Worm (Caenorhabditis elegans): ENCODE data around the gene cln-3.3.
"Not testable (repeated sequence)": the region's sequence is repeated elsewhere in the genome, so short reads cannot be mapped to it uniquely, and the experiment has no call there.

Gene cln-3.3

DNA sequence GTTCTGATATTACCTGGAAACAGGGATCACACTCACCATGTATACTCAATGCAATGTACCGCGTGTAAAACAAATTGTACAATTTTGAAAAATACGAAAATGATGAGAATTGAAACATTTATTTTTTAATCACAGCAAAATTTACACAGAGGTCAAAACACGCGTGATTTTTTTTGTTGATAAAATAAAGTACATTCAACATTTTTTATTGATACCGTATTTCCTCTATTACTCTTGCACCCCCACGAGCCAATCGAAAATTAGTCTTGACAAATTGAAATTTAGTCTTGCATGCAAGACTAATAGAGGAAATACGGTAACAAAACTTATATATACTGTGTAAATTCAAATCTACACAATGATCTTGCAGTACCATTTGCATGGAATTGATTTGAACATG lies 4.9 kb downstream of the cln-3.3 start, which contains the start of gene ZC190.8:
ZC190.8 (minus strand) TSS at position 101 of the 400 bp plus-strand sequence.
- TF ChIP-seq elt-3 (tag; optimal IDR thresholded peaks at IDR 0.05), result no peak
- no peak for TF ChIP-seq nhr-23 (tag; optimal IDR thresholded peaks at IDR 0.05)
- no peak for TF ChIP-seq snpc-4 (tag; optimal IDR thresholded peaks at IDR 0.05)
- TF ChIP-seq nhr-11 (tag; optimal IDR thresholded peaks at IDR 0.05), result no peak
- no peak for TF ChIP-seq elt-2 (tag; optimal IDR thresholded peaks at IDR 0.05)
- no peak for TF ChIP-seq unc-39 (tag; optimal IDR thresholded peaks at IDR 0.05)
- no peak for TF ChIP-seq ceh-9 (tag; optimal IDR thresholded peaks at IDR 0.05)
- no peak for TF ChIP-seq lin-39 (tag; optimal IDR thresholded peaks at IDR 0.05)
- TF ChIP-seq R02D3.7 (tag; optimal IDR thresholded peaks at IDR 0.05), result no peak
- TF ChIP-seq pha-4 (tag; optimal IDR thresholded peaks at IDR 0.05), result no peak

ce11 chrV:8696218-8696617 lies 13.4 kb downstream of the cln-3.3 start, which contains the start of gene ZC190.10:
Gene ZC190.10 (minus strand): TSS chrV:8696318.
- not testable (repeated sequence) for TF ChIP-seq skn-1 (tag; optimal IDR thresholded peaks at IDR 0.05); lsy-12 (tag; optimal IDR thresholded peaks at IDR 0.05); fkh-10 (GFP tag; optimal IDR thresholded peaks at IDR 0.05)

DNA sequence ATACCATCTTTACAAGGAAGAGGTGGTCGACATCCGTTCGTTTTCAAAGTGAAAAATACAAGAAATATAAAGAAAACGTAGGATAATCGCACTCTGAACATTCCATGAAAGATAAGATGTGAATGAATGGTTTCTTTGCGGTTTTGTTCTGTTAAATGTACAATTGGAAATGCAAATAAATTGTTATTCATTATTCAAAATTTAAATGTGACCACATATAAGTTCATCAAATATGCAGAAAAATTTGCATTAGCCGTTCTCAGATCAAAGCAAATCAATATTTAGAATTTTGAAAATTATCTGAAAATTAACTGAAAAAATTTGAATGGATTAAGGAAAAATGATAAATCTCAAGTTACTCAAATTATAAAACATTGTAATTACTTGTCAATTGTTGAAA lies 29.1 kb downstream of the cln-3.3 start, which contains the start of gene ZC178.2:
ZC178.2 (minus strand) TSS at position 101 of the 400 bp plus-strand sequence.
- TF ChIP-seq pqm-1 (tag; optimal IDR thresholded peaks at IDR 0.05) (no peak), skn-1 (tag; optimal IDR thresholded peaks at IDR 0.05) (no peak), sea-2 (GFP tag; optimal IDR thresholded peaks at IDR 0.05) (no peak), nhr-43 (tag; optimal IDR thresholded peaks at IDR 0.05; ENCODE audit: poor library complexity, severe bottlenecking) (no peak), snpc-4 (tag; optimal IDR thresholded peaks at IDR 0.05) (no peak)

DNA sequence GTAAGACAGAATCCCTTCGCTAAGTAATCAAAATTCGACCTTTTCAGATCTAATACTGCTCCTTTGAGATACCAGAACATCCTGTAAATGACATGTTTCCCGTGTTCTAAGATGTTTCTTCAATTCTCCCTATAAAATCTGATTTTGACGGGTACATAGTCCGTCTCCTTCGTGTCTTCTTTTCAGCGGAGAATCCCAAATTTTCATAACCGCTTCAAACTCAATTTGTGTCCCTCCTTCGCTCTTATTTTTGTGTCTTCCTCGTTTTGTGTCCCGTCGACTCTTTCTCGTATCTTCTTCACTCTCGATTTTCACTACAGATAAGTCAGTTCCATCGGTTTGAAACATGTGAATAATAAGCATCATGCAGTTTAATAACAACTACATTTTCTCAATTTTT lies 33.3 kb downstream of the cln-3.3 start, which contains the start of gene glr-5:
glr-5 (plus strand) TSS at position 321 of the 400 bp plus-strand sequence.
- TF ChIP-seq nhr-11 (tag; optimal IDR thresholded peaks at IDR 0.05) (no peak), sea-2 (GFP tag; optimal IDR thresholded peaks at IDR 0.05) (no peak), lin-15B (tag; optimal IDR thresholded peaks at IDR 0.05) (no peak)

- no peak for TF ChIP-seq nhr-43 (tag; optimal IDR thresholded peaks at IDR 0.05; ENCODE audit: poor library complexity, severe bottlenecking)
- TF ChIP-seq ceh-9 (tag; optimal IDR thresholded peaks at IDR 0.05), result no peak
- TF ChIP-seq elt-3 (tag; optimal IDR thresholded peaks at IDR 0.05), result no peak
Observed at ce11 chrV:8718399-8718798, 35.5 kb downstream of the cln-3.3 start.

DNA sequence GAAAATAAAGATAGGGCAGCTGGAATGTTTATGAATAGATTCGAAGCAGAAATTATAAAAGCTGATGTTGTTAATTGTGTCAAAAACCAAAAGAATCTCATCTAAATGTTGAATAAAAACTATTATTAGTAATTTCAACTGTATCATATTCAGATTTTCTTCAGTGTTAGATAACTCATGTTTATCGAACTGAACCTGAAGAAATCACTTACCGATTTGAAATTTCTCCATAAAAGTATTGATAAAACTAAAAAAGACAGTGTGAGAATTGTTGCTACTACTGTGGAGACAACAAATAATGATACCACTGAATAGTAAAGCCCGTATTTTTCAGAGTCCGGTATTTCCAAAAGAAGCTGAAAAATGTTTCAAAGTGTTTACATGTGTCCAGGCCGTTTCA lies 39.3 kb downstream of the cln-3.3 start, which contains the start of gene ZC196.8:
ZC196.8 (minus strand) TSS at position 101 of the 400 bp plus-strand sequence.
- TF ChIP-seq nhr-28, elt-2, nhr-25 (tag; optimal IDR thresholded peaks at IDR 0.05): not testable (repeated sequence)

DNA sequence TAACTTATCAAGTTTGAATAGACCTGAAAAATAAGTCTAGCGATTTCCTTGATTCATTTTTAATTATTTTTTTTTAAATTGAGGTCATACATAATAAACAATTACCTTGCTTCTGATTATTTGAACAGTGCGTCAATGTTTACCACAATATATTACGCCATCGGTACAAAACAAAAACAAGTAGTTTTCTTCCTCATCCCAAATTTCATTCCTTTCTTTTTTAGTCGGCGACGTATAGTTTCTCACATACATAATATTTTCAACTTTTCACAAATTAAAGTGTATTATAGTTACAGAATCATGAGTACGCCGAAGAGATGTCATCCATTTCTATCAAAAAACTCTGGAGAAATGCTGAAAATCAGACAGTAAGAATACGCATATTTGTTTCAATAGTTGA lies 43.4 kb downstream of the cln-3.3 start, which contains the start of gene droe-8:
droe-8 (plus strand) TSS at position 301 of the 400 bp plus-strand sequence.
- not testable (repeated sequence) for TF ChIP-seq aly-2 (tag; optimal IDR thresholded peaks at IDR 0.05); nhr-28 (tag; optimal IDR thresholded peaks at IDR 0.05); nfya-1 (tag; optimal IDR thresholded peaks at IDR 0.05; ENCODE audit: insufficient read depth)

ce11 chrV:8727077-8727476 lies 44.2 kb downstream of the cln-3.3 start, which contains the start of gene ZC196.9:
Gene ZC196.9 (minus strand): TSS chrV:8727177.
- TF ChIP-seq lin-15B (tag; optimal IDR thresholded peaks at IDR 0.05) (no peak), nhr-43 (tag; optimal IDR thresholded peaks at IDR 0.05; ENCODE audit: poor library complexity, severe bottlenecking) (no peak), ceh-9 (tag; optimal IDR thresholded peaks at IDR 0.05) (no peak), R02D3.7 (tag; optimal IDR thresholded peaks at IDR 0.05) (no peak)

ce11 chrV:8729100-8729499 lies 46.2 kb downstream of the cln-3.3 start, which contains the start of gene ZC196.5:
Gene ZC196.5 (plus strand): TSS chrV:8729400.
- TF ChIP-seq jun-1 (tag; optimal IDR thresholded peaks at IDR 0.05) (no peak), ztf-4 (tag; optimal IDR thresholded peaks at IDR 0.05) (no peak), pha-4 (tag; optimal IDR thresholded peaks at IDR 0.05) (no peak), lin-39 (tag; optimal IDR thresholded peaks at IDR 0.05) (no peak), egl-5 (tag; optimal IDR thresholded peaks at IDR 0.05) (no peak), ama-1 (optimal IDR thresholded peaks at IDR 0.05) (no peak), elt-3 (tag; optimal IDR thresholded peaks at IDR 0.05) (no peak), hmg-11 (tag; optimal IDR thresholded peaks at IDR 0.05) (no peak), nhr-12 (tag; optimal IDR thresholded peaks at IDR 0.05) (no peak), ceh-28 (tag; optimal IDR thresholded peaks at IDR 0.05) (no peak), mdl-1 (tag; optimal IDR thresholded peaks at IDR 0.05) (no peak), pqm-1 (tag; optimal IDR thresholded peaks at IDR 0.05) (no peak), daf-12 (tag; optimal IDR thresholded peaks at IDR 0.05) (no peak)

All from whole organism, L3 larva.